Fruit fly (Drosophila melanogaster): ENCODE measurements around the gene CG13893.

- TF ChIP-seq Pif1A (GFP tag; optimal IDR thresholded peaks at IDR 0.05) (no peak), CG9948 (tag; optimal IDR thresholded peaks at IDR 0.05) (no peak), Ets98B (GFP tag; IDR thresholded peaks at IDR 0.05) (peak; percentile 58; the same call in 1 of the 2 replicates), CG4496 (GFP tag; IDR thresholded peaks at IDR 0.05) (peak; percentile 76)
Measured at dm6 chr3L:629916-630663, 26.3 kb upstream of the CG13893 start.
